Worm (Caenorhabditis elegans) whole organism, L1 larva: ENCODE data around the gene hsp-110.
"Not testable (repeated sequence)": the region's sequence is repeated elsewhere in the genome, so short reads cannot be mapped to it uniquely, and the experiment has no call there.

ENCODE experiments used
- C16A3.4 ChIP-seq: fragments of 150-350 bp; optimal IDR thresholded peaks from 2 replicates; lab custom pipeline; 2014; ENCODE audit warnings: missing biosample characterization, missing genetic modification characterization
- C34B4.2 ChIP-seq: sonication (generic microtip); optimal IDR thresholded peaks from 2 replicates; lab custom pipeline; 2017; ENCODE audit warnings: mild to moderate bottlenecking, missing genetic modification characterization, missing compliant biosample characterization
- F16B12.6 ChIP-seq: fragments of 150-350 bp; optimal IDR thresholded peaks from 2 replicates; lab custom pipeline; 2014; ENCODE audit warnings: missing biosample characterization, missing genetic modification characterization
- aha-1 ChIP-seq: fragments of 150-350 bp; optimal IDR thresholded peaks from 2 replicates; lab custom pipeline; 2014; ENCODE audit warnings: missing biosample characterization, missing genetic modification characterization
- ama-1 ChIP-seq: fragments of 150-350 bp; optimal IDR thresholded peaks from 2 replicates; lab custom pipeline; 2014
- blmp-1 ChIP-seq: fragments of 150-350 bp; optimal IDR thresholded peaks from 2 replicates; lab custom pipeline; 2014; ENCODE audit warnings: missing biosample characterization, missing genetic modification characterization
- ceh-8 ChIP-seq: fragments of 200-800 bp; sonication (Bioruptor generic); optimal IDR thresholded peaks from 2 replicates; lab custom pipeline; 2018; ENCODE audit warnings: mild to moderate bottlenecking, missing genetic modification characterization, moderate library complexity, missing compliant biosample characterization
- ceh-82 ChIP-seq, 3 experiments: fragments of 150-350 bp in 1 of 3; sonication (generic microtip) in 2 of 3; optimal IDR thresholded peaks; 2 replicates each; lab custom pipeline; 2014 to 2017; ENCODE audit warnings: missing biosample characterization in 3 of 3, missing genetic modification characterization in 3 of 3
- dpl-1 ChIP-seq, 3 experiments: fragments of 150-350 bp in 2 of 3; sonication (generic microtip) in 1 of 3; optimal IDR thresholded peaks; 2 replicates each; lab custom pipeline; 2014 to 2017; ENCODE audit warnings: missing biosample characterization in 3 of 3, missing genetic modification characterization in 3 of 3, missing genetic modification reagents in 3 of 3
- efl-1 ChIP-seq, 4 experiments: fragments of 150-350 bp; optimal IDR thresholded peaks in 3 of 4; peaks in 1 of 4; 1 replicate in 1 of 4; 2 replicates in 3 of 4; lab custom pipeline; 2014; ENCODE audit warnings: missing biosample characterization in 2 of 4, missing genetic modification characterization in 2 of 4, missing genetic modification reagents in 2 of 4
- efl-3 ChIP-seq: fragments of 200-800 bp; sonication (Bioruptor generic); optimal IDR thresholded peaks from 2 replicates; lab custom pipeline; 2018; ENCODE audit warnings: mild to moderate bottlenecking, missing genetic modification characterization, missing compliant biosample characterization
- elt-2 ChIP-seq: sonication (generic microtip); optimal IDR thresholded peaks from 2 replicates; lab custom pipeline; 2016; ENCODE audit warnings: missing genetic modification characterization, mild to moderate bottlenecking, inconsistent platforms, missing compliant biosample characterization, missing genetic modification reagents
- fkh-8 ChIP-seq: sonication (generic microtip); optimal IDR thresholded peaks from 2 replicates; lab custom pipeline; 2016; ENCODE audit warnings: mild to moderate bottlenecking, missing genetic modification characterization, missing compliant biosample characterization
- isw-1 ChIP-seq: fragments of 200-800 bp; sonication (Bioruptor generic); IDR thresholded peaks from 2 replicates; pipeline ENCODE4 v1.3.6; 2022; ENCODE audit warnings: missing genetic modification characterization, missing compliant biosample characterization
- lin-35 ChIP-seq, 2 experiments: fragments of 150-350 bp; optimal IDR thresholded peaks; 2 replicates each; lab custom pipeline; 2014; ENCODE audit warnings: missing biosample characterization in 2 of 2, missing genetic modification characterization in 2 of 2, missing genetic modification reagents in 2 of 2
- lsy-2 ChIP-seq, 2 experiments: fragments of 150-350 bp; optimal IDR thresholded peaks; 2 replicates each; lab custom pipeline; 2014; ENCODE audit warnings: missing biosample characterization in 2 of 2, missing genetic modification characterization in 2 of 2
- mab-9 ChIP-seq: fragments of 200-800 bp; sonication (Bioruptor generic); IDR thresholded peaks from 2 replicates; pipeline ENCODE4 v1.3.6; 2022; ENCODE audit warnings: missing genetic modification reagents, missing genetic modification characterization, missing compliant biosample characterization
- mdl-1 ChIP-seq, 2 experiments: fragments of 150-350 bp; optimal IDR thresholded peaks; 2 replicates each; lab custom pipeline; 2014 to 2017; ENCODE audit warnings: missing biosample characterization in 2 of 2, missing genetic modification characterization in 2 of 2, inconsistent platforms in 1 of 2
- mep-1 ChIP-seq: fragments of 150-350 bp; optimal IDR thresholded peaks from 2 replicates; lab custom pipeline; 2014; ENCODE audit warnings: missing biosample characterization, missing genetic modification characterization
- nhr-11 ChIP-seq: fragments of 150-350 bp; optimal IDR thresholded peaks from 2 replicates; lab custom pipeline; 2014; ENCODE audit warnings: missing biosample characterization, missing genetic modification characterization
- nhr-19 ChIP-seq: fragments of 200-800 bp; sonication (Bioruptor generic); conservative IDR thresholded peaks from 2 replicates; pipeline ENCODE4 v1.3.6; 2022; ENCODE audit warnings: missing genetic modification characterization, missing compliant biosample characterization
- nhr-28 ChIP-seq: fragments of 150-350 bp; optimal IDR thresholded peaks from 2 replicates; lab custom pipeline; 2014; ENCODE audit warnings: missing biosample characterization, missing genetic modification characterization
- nhr-47 ChIP-seq: sonication (generic microtip); optimal IDR thresholded peaks from 2 replicates; lab custom pipeline; 2016; ENCODE audit warnings: mild to moderate bottlenecking, missing genetic modification characterization, moderate library complexity, missing compliant biosample characterization
- nhr-71 ChIP-seq: sonication (generic microtip); optimal IDR thresholded peaks from 2 replicates; lab custom pipeline; 2016; ENCODE audit warnings: mild to moderate bottlenecking, missing genetic modification characterization, moderate library complexity, missing compliant biosample characterization
- nhr-76 ChIP-seq: sonication (generic microtip); optimal IDR thresholded peaks from 2 replicates; lab custom pipeline; 2017; ENCODE audit warnings: missing biosample characterization, missing genetic modification characterization
- nhr-77 ChIP-seq: fragments of 150-350 bp; optimal IDR thresholded peaks from 2 replicates; lab custom pipeline; 2014; ENCODE audit warnings: missing biosample characterization, missing genetic modification characterization
- nhr-85 ChIP-seq: sonication (generic microtip); peaks from one replicate; lab custom pipeline; 2016; ENCODE audit warnings: missing genetic modification characterization, inconsistent platforms, missing compliant biosample characterization
- pag-3 ChIP-seq: sonication (generic microtip); optimal IDR thresholded peaks from 2 replicates; lab custom pipeline; 2017; ENCODE audit warnings: missing genetic modification characterization, mild to moderate bottlenecking, missing compliant biosample characterization, antibody characterized with exemption, borderline replicate concordance; ENCODE audit not compliant: insufficient read depth
- pax-3 ChIP-seq: fragments of 200-800 bp; sonication (Bioruptor generic); optimal IDR thresholded peaks from 2 replicates; lab custom pipeline; 2018; ENCODE audit warnings: mild to moderate bottlenecking, missing genetic modification characterization, moderate library complexity, missing compliant biosample characterization
- rnt-1 ChIP-seq: sonication (generic microtip); optimal IDR thresholded peaks from 2 replicates; lab custom pipeline; 2016; ENCODE audit warnings: mild to moderate bottlenecking, missing genetic modification characterization, moderate library complexity, missing compliant biosample characterization
- skn-1 ChIP-seq: fragments of 150-350 bp; optimal IDR thresholded peaks from 2 replicates; lab custom pipeline; 2014; ENCODE audit warnings: missing biosample characterization, missing genetic modification characterization
- snu-23 ChIP-seq: sonication (generic microtip); optimal IDR thresholded peaks from 2 replicates; lab custom pipeline; 2016; ENCODE audit warnings: missing genetic modification characterization, missing compliant biosample characterization
- swsn-7 ChIP-seq: sonication (generic microtip); optimal IDR thresholded peaks from 2 replicates; lab custom pipeline; 2016; ENCODE audit warnings: missing genetic modification characterization, missing compliant biosample characterization
- tbx-2 ChIP-seq: sonication (generic microtip); optimal IDR thresholded peaks from 2 replicates; lab custom pipeline; 2016; ENCODE audit warnings: missing genetic modification characterization, missing compliant biosample characterization
- tlp-1 ChIP-seq: fragments of 150-350 bp; optimal IDR thresholded peaks from 2 replicates; lab custom pipeline; 2014; ENCODE audit warnings: missing biosample characterization, missing genetic modification characterization
- unc-98 ChIP-seq: fragments of 200-800 bp; sonication (Bioruptor generic); IDR thresholded peaks from 2 replicates; pipeline ENCODE4 v1.3.6; 2022; ENCODE audit warnings: missing genetic modification characterization, missing compliant biosample characterization
- xbp-1 ChIP-seq: sonication (generic microtip); optimal IDR thresholded peaks from 2 replicates; lab custom pipeline; 2016; ENCODE audit warnings: missing genetic modification characterization, missing compliant biosample characterization
- zag-1 ChIP-seq: fragments of 150-350 bp; optimal IDR thresholded peaks from 2 replicates; lab custom pipeline; 2014; ENCODE audit warnings: missing biosample characterization, missing genetic modification characterization
- zip-4 ChIP-seq: fragments of 200-800 bp; sonication (Bioruptor generic); optimal IDR thresholded peaks from 2 replicates; lab custom pipeline; 2018; ENCODE audit warnings: mild to moderate bottlenecking, missing genetic modification characterization, moderate library complexity, missing compliant biosample characterization
- ztf-11 ChIP-seq, 2 experiments: sonication (generic microtip); optimal IDR thresholded peaks; 2 replicates each; lab custom pipeline; 2016 to 2017; ENCODE audit warnings: missing genetic modification characterization in 2 of 2, missing biosample characterization in 1 of 2, missing compliant biosample characterization in 1 of 2
- ztf-4 ChIP-seq: fragments of 150-350 bp; optimal IDR thresholded peaks from 2 replicates; lab custom pipeline; 2014; ENCODE audit warnings: missing biosample characterization, missing genetic modification characterization

hsp-110 gene

DNA sequence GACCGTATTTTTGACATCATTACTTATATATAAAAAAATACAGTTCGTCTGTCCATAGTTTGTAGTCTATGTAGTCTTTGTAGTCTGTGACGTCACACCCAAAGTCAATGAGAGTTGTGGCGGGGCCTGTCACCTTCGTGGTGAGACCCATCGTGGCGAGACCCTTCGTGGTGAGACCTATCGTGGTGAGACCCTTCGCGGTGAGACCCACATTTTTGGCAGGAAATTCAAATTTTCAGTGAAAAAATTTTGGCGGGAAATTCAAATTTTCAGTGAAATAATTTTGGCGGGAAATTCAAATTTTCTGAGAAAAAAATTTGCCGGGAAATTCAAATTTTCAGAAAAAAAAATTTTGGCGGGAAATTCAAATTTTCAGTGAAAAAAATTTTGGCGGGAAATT is 5.4 kb downstream of the hsp-110 start:
- not testable (repeated sequence) for TF ChIP-seq efl-1 (optimal IDR thresholded peaks at IDR 0.05; lab: Kevin White, UChicago)
- peak; percentile 9 to 57 for TF ChIP-seq efl-1 (GFP tag; optimal IDR thresholded peaks at IDR 0.05 in 1 of 2; lab: Kevin White, UChicago)
- TF ChIP-seq unc-98 (GFP tag; lab: Robert Waterston, UW), result peak; percentile 58; the same call in 1 of the 2 replicates
- peak; percentile 31; the same call in 1 of the 2 replicates for TF ChIP-seq isw-1

DNA sequence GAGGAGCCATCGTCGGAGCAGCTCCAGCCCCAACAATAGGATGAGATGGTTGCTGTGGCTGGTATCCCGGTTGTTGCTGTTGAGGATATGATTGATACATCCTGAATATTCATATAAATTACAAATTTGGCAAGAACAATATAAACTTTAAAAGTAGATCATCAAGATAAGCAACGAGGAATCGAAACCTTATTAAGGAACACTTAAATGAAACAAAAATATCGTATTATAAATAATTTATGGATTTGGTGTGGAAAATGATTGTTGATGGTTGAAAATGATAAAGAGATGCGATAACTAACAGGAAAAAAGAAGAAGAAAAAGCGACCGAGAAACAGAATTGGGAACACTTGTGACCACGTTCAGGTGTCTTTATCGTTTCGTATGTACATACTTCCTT is 7.4 kb downstream of the hsp-110 start, which contains the start of gene pqn-96:
TSS of gene pqn-96 (minus strand) at position 101 of the 400 bp plus-strand sequence.
- TF ChIP-seq efl-1 (optimal IDR thresholded peaks at IDR 0.05; lab: Kevin White, UChicago) (no peak), efl-1 (GFP tag; optimal IDR thresholded peaks at IDR 0.05 in 1 of 2; lab: Kevin White, UChicago) (peak in 1 of 2 experiments; percentile 84), zag-1 (tag; lab: Kevin White, UChicago) (no peak)

DNA sequence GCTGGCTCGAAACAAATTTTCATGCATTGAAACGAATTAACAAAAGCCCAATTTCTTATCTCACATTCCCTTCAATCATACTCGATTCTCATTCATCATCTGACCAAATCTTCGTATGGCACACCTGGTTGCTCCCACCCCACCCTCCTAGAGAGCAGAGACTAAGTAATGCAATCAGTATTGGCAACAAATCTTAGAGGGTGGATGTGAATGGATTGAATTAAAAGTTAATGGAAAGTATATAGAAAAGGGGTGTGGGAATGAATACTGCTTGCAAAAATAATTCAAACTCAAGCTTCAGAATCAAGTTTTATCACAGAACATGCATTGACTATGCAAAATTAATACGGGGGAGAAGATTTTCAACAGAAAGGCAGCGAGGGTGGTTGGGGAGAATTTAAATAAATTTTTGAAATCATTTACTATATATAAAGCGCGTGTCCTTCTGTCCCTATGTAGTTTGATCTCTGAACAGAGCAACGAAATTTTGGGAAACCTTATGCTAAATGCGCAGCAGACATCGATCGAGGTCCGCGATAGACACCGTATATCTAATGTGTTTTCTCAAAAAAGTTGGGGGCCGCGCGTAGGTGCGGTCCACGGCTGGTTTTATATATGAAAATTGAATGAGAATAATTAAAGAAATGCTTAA is 8.8 kb downstream of the hsp-110 start:
- peak; percentile 9 for TF ChIP-seq fkh-8 (tag; lab: Kevin White, UChicago)
- TF ChIP-seq nhr-11, result no peak

DNA sequence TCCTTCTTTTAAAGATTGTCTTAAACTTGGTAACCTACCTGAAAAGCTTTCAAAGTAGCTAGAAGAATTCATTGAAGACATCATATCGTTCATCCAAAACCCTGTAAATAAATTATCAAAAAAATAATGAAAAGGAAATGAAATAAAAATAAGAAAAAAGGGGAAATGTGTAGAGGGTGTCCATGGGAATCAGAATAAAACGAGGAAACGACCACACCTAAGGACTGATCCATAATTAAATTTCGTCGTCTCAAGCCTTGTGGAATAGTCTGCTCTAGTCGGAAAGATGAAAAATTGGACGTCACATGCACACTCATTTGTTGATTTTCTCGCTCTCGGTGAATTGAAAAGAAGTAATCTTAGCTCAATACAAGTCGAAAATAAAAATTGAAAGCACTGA is 11.6 kb downstream of the hsp-110 start, which contains the start of gene ZK1236.9:
TSS of gene ZK1236.9 (minus strand) at position 101 of the 400 bp plus-strand sequence.
- no peak for TF ChIP-seq nhr-28 (tag; lab: Kevin White, UChicago)
- no peak for TF ChIP-seq C34B4.2
- no peak for TF ChIP-seq lin-35 (GFP tag; optimal IDR thresholded peaks at IDR 0.05; lab: Kevin White, UChicago)
- TF ChIP-seq ztf-4, result no peak

DNA sequence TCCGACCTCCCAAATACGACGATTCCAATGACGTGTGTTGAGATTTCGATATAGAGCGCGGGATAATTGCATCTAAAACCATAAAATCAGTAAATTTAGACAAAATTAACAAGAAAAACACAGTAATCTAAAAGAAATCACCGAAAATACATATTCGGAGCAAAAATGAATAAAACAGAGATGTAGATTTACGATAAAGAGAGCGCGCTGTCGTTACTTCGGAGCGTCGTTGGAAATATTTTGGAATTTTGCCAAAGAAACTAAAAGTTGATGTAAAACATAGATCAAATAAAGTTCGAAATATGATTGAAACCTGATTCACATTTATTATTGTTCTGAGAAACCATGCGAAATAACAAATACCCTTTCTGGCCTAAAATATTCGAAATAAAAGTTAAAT is 14.6 kb downstream of the hsp-110 start, which contains the start of gene ZK1236.5:
TSS of gene ZK1236.5 (minus strand) at position 72 of the 400 bp plus-strand sequence.
- TF ChIP-seq elt-2 (tag; lab: Kevin White, UChicago), result no peak
- TF ChIP-seq mdl-1 (tag; optimal IDR thresholded peaks at IDR 0.05; lab: Kevin White, UChicago), result no peak
- TF ChIP-seq lsy-2 (tag; optimal IDR thresholded peaks at IDR 0.05; lab: Kevin White, UChicago), result peak; percentile 54 to 76
- TF ChIP-seq pag-3 (tag; lab: Kevin White, UChicago), result no peak
- no peak for TF ChIP-seq C34B4.2
- TF ChIP-seq snu-23 (GFP tag; lab: Kevin White, UChicago), result peak; percentile 59
- no peak for TF ChIP-seq efl-3
- TF ChIP-seq nhr-11, result no peak
- peak; percentile 1 for TF ChIP-seq C16A3.4
- peak; percentile 12 for TF ChIP-seq rnt-1 (tag; lab: Kevin White, UChicago)
- TF ChIP-seq nhr-71 (tag; lab: Kevin White, UChicago), result peak; percentile 45
- TF ChIP-seq nhr-85 (tag; lab: Kevin White, UChicago), result peak; percentile 39
- no peak for TF ChIP-seq ztf-11 (tag; optimal IDR thresholded peaks at IDR 0.05; lab: Kevin White, UChicago)
- peak; percentile 18 for TF ChIP-seq swsn-7
- peak; percentile 11 for TF ChIP-seq tbx-2 (tag; lab: Kevin White, UChicago)
- TF ChIP-seq lin-35 (GFP tag; optimal IDR thresholded peaks at IDR 0.05; lab: Kevin White, UChicago), result peak; percentile 43 to 67
- no peak for TF ChIP-seq pax-3
- TF ChIP-seq nhr-77 (tag; lab: Kevin White, UChicago), result no peak
- no peak for TF ChIP-seq ama-1
- peak; percentile 49 for TF ChIP-seq mep-1 (tag; lab: Kevin White, UChicago)
- TF ChIP-seq fkh-8 (tag; lab: Kevin White, UChicago), result peak; percentile 28
- 0 out of 2 replicates have a peak, but pooled peaks have one; percentile 9 for TF ChIP-seq nhr-19 (GFP tag; lab: Robert Waterston, UW)
- no peak for TF ChIP-seq ztf-4
- TF ChIP-seq F16B12.6 (tag; lab: Kevin White, UChicago), result no peak
- TF ChIP-seq mab-9 (GFP tag; lab: Robert Waterston, UW), result no peak
- TF ChIP-seq unc-98 (GFP tag; lab: Robert Waterston, UW), result no peak
- TF ChIP-seq tlp-1 (tag; lab: Kevin White, UChicago), result no peak
- TF ChIP-seq zag-1 (tag; lab: Kevin White, UChicago), result no peak
- peak; percentile 50 for TF ChIP-seq nhr-47 (tag; lab: Kevin White, UChicago)
- peak; percentile 20 to 56 (median 53) for TF ChIP-seq dpl-1 (GFP tag; optimal IDR thresholded peaks at IDR 0.05; lab: Kevin White, UChicago)
- no peak for TF ChIP-seq ceh-8 (GFP tag; lab: Kevin White, UChicago)
- no peak for TF ChIP-seq nhr-76 (tag; lab: Kevin White, UChicago)
- peak; percentile 62 for TF ChIP-seq blmp-1 (tag; lab: Kevin White, UChicago)
- peak; percentile 39 for TF ChIP-seq xbp-1 (tag; lab: Kevin White, UChicago)
- TF ChIP-seq efl-1 (optimal IDR thresholded peaks at IDR 0.05; lab: Kevin White, UChicago), result peak; percentile 47 to 59
- peak; percentile 48 to 94 for TF ChIP-seq efl-1 (GFP tag; optimal IDR thresholded peaks at IDR 0.05 in 1 of 2; lab: Kevin White, UChicago)
- TF ChIP-seq zip-4 (GFP tag; lab: Kevin White, UChicago), result no peak
- TF ChIP-seq skn-1 (tag; lab: Kevin White, UChicago), result no peak
- peak in 1 of 3 experiments; percentile 26 for TF ChIP-seq ceh-82 (tag; optimal IDR thresholded peaks at IDR 0.05; lab: Kevin White, UChicago)
- TF ChIP-seq aha-1 (tag; lab: Kevin White, UChicago), result no peak
